Worm (Caenorhabditis elegans): ENCODE data around the gene fozi-1.

ce11 chrIII:9300670-9301069 is 19.1 kb downstream of the fozi-1 start:
- no peak for TF ChIP-seq nhr-77 (tag; optimal IDR thresholded peaks at IDR 0.05)
- TF ChIP-seq nhr-12 (tag; optimal IDR thresholded peaks at IDR 0.05) = no peak
- TF ChIP-seq blmp-1 (tag; optimal IDR thresholded peaks at IDR 0.05; ENCODE audit: insufficient read depth) = peak; percentile 85
- TF ChIP-seq egl-27 (tag; optimal IDR thresholded peaks at IDR 0.05) = no peak
- TF ChIP-seq nhr-11 (tag; optimal IDR thresholded peaks at IDR 0.05) = no peak
- TF ChIP-seq unc-39 (tag; optimal IDR thresholded peaks at IDR 0.05) = no peak
- TF ChIP-seq nhr-6 (tag; optimal IDR thresholded peaks at IDR 0.05) = no peak
- no peak for TF ChIP-seq elt-3 (tag; optimal IDR thresholded peaks at IDR 0.05)
- TF ChIP-seq ZK546.5 (tag; optimal IDR thresholded peaks at IDR 0.05) = no peak
- TF ChIP-seq mdl-1 (tag; optimal IDR thresholded peaks at IDR 0.05) = no peak
- TF ChIP-seq unc-62 (GFP tag; optimal IDR thresholded peaks at IDR 0.05) = no peak
- TF ChIP-seq aly-2 (tag; optimal IDR thresholded peaks at IDR 0.05) = no peak

Measured in whole organism, L2 larva.